Worm (Caenorhabditis elegans) whole organism, L3 larva: ENCODE measurements around the gene lpr-6.

Experiments
- R02D3.7 ChIP-seq: fragments of 150-350 bp; optimal IDR thresholded peaks from 2 replicates; lab custom pipeline; 2014; ENCODE audit warnings: missing biosample characterization, missing genetic modification characterization
- ZK546.5 ChIP-seq: sonication (generic microtip); optimal IDR thresholded peaks from 2 replicates; lab custom pipeline; 2017; ENCODE audit warnings: missing biosample characterization, missing genetic modification characterization
- aly-2 ChIP-seq: fragments of 150-350 bp; optimal IDR thresholded peaks from 2 replicates; lab custom pipeline; 2014; ENCODE audit warnings: missing biosample characterization, missing genetic modification characterization
- ama-1 ChIP-seq: fragments of 150-350 bp; optimal IDR thresholded peaks from 2 replicates; lab custom pipeline; 2018
- ceh-16 ChIP-seq: sonication (generic microtip); optimal IDR thresholded peaks from 2 replicates; lab custom pipeline; 2017; ENCODE audit warnings: missing biosample characterization, missing genetic modification characterization
- ceh-28 ChIP-seq: fragments of 150-350 bp; optimal IDR thresholded peaks from 2 replicates; lab custom pipeline; 2014; ENCODE audit warnings: missing biosample characterization, missing genetic modification reagents, missing genetic modification characterization
- ceh-82 ChIP-seq: fragments of 150-350 bp; optimal IDR thresholded peaks from 2 replicates; lab custom pipeline; 2014; ENCODE audit warnings: missing biosample characterization, missing genetic modification characterization
- ceh-9 ChIP-seq: sonication (generic microtip); optimal IDR thresholded peaks from 2 replicates; lab custom pipeline; 2018; ENCODE audit warnings: missing biosample characterization, missing genetic modification characterization
- daf-12 ChIP-seq: fragments of 150-350 bp; optimal IDR thresholded peaks from 2 replicates; lab custom pipeline; 2014; ENCODE audit warnings: missing biosample characterization, missing genetic modification reagents, missing genetic modification characterization
- egl-27 ChIP-seq: sonication (generic microtip); optimal IDR thresholded peaks from 4 replicates; lab custom pipeline; 2017; ENCODE audit warnings: missing biosample characterization, missing genetic modification reagents, missing genetic modification characterization
- egl-5 ChIP-seq: fragments of 150-350 bp; optimal IDR thresholded peaks from 2 replicates; lab custom pipeline; 2017; ENCODE audit warnings: missing biosample characterization, missing genetic modification reagents, missing genetic modification characterization, inconsistent platforms
- elt-1 ChIP-seq: fragments of 150-350 bp; optimal IDR thresholded peaks from 2 replicates; lab custom pipeline; 2014; ENCODE audit warnings: missing biosample characterization, missing genetic modification characterization
- elt-2 ChIP-seq: sonication (generic microtip); optimal IDR thresholded peaks from 2 replicates; lab custom pipeline; 2016; ENCODE audit warnings: missing genetic modification reagents, mild to moderate bottlenecking, missing genetic modification characterization, missing compliant biosample characterization
- elt-3 ChIP-seq, 3 experiments: fragments of 150-350 bp in 1 of 3; sonication (generic microtip) in 2 of 3; optimal IDR thresholded peaks; 2 replicates in 2 of 3; 4 replicates in 1 of 3; lab custom pipeline; 2014 to 2017; ENCODE audit warnings: missing biosample characterization in 3 of 3, missing genetic modification characterization in 3 of 3
- eor-1 ChIP-seq, 2 experiments: fragments of 150-350 bp; optimal IDR thresholded peaks; 2 replicates each; lab custom pipeline; 2014 to 2018; ENCODE audit warnings: missing biosample characterization in 2 of 2, missing genetic modification characterization in 2 of 2
- fkh-10 ChIP-seq: sonication (generic microtip); optimal IDR thresholded peaks from 2 replicates; lab custom pipeline; 2017; ENCODE audit warnings: missing biosample characterization, missing genetic modification reagents, missing genetic modification characterization
- fkh-2 ChIP-seq: fragments of 150-350 bp; optimal IDR thresholded peaks from 2 replicates; lab custom pipeline; 2014; ENCODE audit warnings: missing biosample characterization, missing genetic modification reagents, missing genetic modification characterization
- fos-1 ChIP-seq: fragments of 150-350 bp; optimal IDR thresholded peaks from 2 replicates; lab custom pipeline; 2014; ENCODE audit warnings: missing biosample characterization, missing genetic modification characterization
- hmg-11 ChIP-seq: sonication (generic microtip); optimal IDR thresholded peaks from 2 replicates; lab custom pipeline; 2016; ENCODE audit warnings: missing genetic modification characterization, missing compliant biosample characterization
- jun-1 ChIP-seq: fragments of 150-350 bp; optimal IDR thresholded peaks from 2 replicates; lab custom pipeline; 2014; ENCODE audit warnings: missing biosample characterization, missing genetic modification reagents, missing genetic modification characterization
- lin-15B ChIP-seq: fragments of 150-350 bp; optimal IDR thresholded peaks from 2 replicates; lab custom pipeline; 2014; ENCODE audit warnings: missing biosample characterization, missing genetic modification characterization
- lin-39 ChIP-seq: fragments of 150-350 bp; optimal IDR thresholded peaks from 2 replicates; lab custom pipeline; 2018; ENCODE audit warnings: missing biosample characterization, missing genetic modification reagents, missing genetic modification characterization
- lsy-12 ChIP-seq: sonication (generic microtip); optimal IDR thresholded peaks from 2 replicates; lab custom pipeline; 2016; ENCODE audit warnings: mild to moderate bottlenecking, missing genetic modification characterization, missing compliant biosample characterization
- mdl-1 ChIP-seq: fragments of 150-350 bp; optimal IDR thresholded peaks from 2 replicates; lab custom pipeline; 2014; ENCODE audit warnings: missing biosample characterization, missing genetic modification characterization
- mml-1 ChIP-seq: fragments of 150-350 bp; sonication (generic microtip); optimal IDR thresholded peaks from 3 replicates; lab custom pipeline; 2014; ENCODE audit warnings: missing biosample characterization, missing genetic modification characterization
- nfya-1 ChIP-seq: sonication (generic microtip); optimal IDR thresholded peaks from 2 replicates; lab custom pipeline; 2017; ENCODE audit warnings: missing genetic modification characterization, mild to moderate bottlenecking, missing compliant biosample characterization, antibody characterized with exemption, moderate library complexity; ENCODE audit not compliant: insufficient read depth
- nhr-11 ChIP-seq: fragments of 150-350 bp; optimal IDR thresholded peaks from 2 replicates; lab custom pipeline; 2014; ENCODE audit warnings: missing biosample characterization, missing genetic modification characterization
- nhr-12 ChIP-seq: fragments of 150-350 bp; optimal IDR thresholded peaks from 2 replicates; lab custom pipeline; 2014; ENCODE audit warnings: missing biosample characterization, missing genetic modification characterization
- nhr-23 ChIP-seq: fragments of 150-350 bp; optimal IDR thresholded peaks from 2 replicates; lab custom pipeline; 2014; ENCODE audit warnings: missing biosample characterization, missing genetic modification reagents, missing genetic modification characterization
- nhr-237 ChIP-seq: fragments of 150-350 bp; optimal IDR thresholded peaks from 2 replicates; lab custom pipeline; 2014; ENCODE audit warnings: missing biosample characterization, missing genetic modification characterization
- nhr-25 ChIP-seq: sonication (generic microtip); optimal IDR thresholded peaks from 2 replicates; lab custom pipeline; 2017; ENCODE audit warnings: missing biosample characterization, missing genetic modification characterization
- nhr-28 ChIP-seq: fragments of 150-350 bp; optimal IDR thresholded peaks from 2 replicates; lab custom pipeline; 2014; ENCODE audit warnings: missing biosample characterization, missing genetic modification characterization
- nhr-43 ChIP-seq: sonication (generic microtip); optimal IDR thresholded peaks from 2 replicates; lab custom pipeline; 2016; ENCODE audit warnings: mild to moderate bottlenecking, missing genetic modification characterization, missing compliant biosample characterization; ENCODE audit not compliant: poor library complexity, severe bottlenecking
- nhr-67 ChIP-seq: fragments of 150-350 bp; optimal IDR thresholded peaks from 2 replicates; lab custom pipeline; 2014; ENCODE audit warnings: missing biosample characterization, missing genetic modification characterization
- nhr-76 ChIP-seq: fragments of 150-350 bp; sonication (generic microtip); optimal IDR thresholded peaks from 5 replicates; lab custom pipeline; 2014; ENCODE audit warnings: missing biosample characterization, missing genetic modification characterization
- nhr-77 ChIP-seq: fragments of 150-350 bp; optimal IDR thresholded peaks from 2 replicates; lab custom pipeline; 2014; ENCODE audit warnings: missing biosample characterization, missing genetic modification characterization
- pha-4 ChIP-seq: fragments of 150-350 bp; optimal IDR thresholded peaks from 2 replicates; lab custom pipeline; 2014; ENCODE audit warnings: missing biosample characterization, missing genetic modification reagents, missing genetic modification characterization
- pqm-1 ChIP-seq: fragments of 150-350 bp; optimal IDR thresholded peaks from 2 replicates; lab custom pipeline; 2017; ENCODE audit warnings: missing biosample characterization, missing genetic modification characterization, inconsistent platforms
- sea-2 ChIP-seq: fragments of 150-350 bp; sonication (generic microtip); optimal IDR thresholded peaks from 4 replicates; lab custom pipeline; 2014; ENCODE audit warnings: missing biosample characterization, missing genetic modification reagents, missing genetic modification characterization
- skn-1 ChIP-seq: fragments of 150-350 bp; optimal IDR thresholded peaks from 2 replicates; lab custom pipeline; 2014; ENCODE audit warnings: missing biosample characterization, missing genetic modification characterization
- snpc-4 ChIP-seq: fragments of 150-350 bp; optimal IDR thresholded peaks from 2 replicates; lab custom pipeline; 2014; ENCODE audit warnings: missing biosample characterization, missing genetic modification characterization
- tbx-2 ChIP-seq: sonication (generic microtip); optimal IDR thresholded peaks from 2 replicates; lab custom pipeline; 2016; ENCODE audit warnings: mild to moderate bottlenecking, missing genetic modification characterization, missing compliant biosample characterization
- unc-39 ChIP-seq: sonication (generic microtip); optimal IDR thresholded peaks from 4 replicates; lab custom pipeline; 2017; ENCODE audit warnings: missing biosample characterization, missing genetic modification characterization
- unc-62 ChIP-seq: fragments of 150-350 bp; sonication (generic microtip); optimal IDR thresholded peaks from 4 replicates; lab custom pipeline; 2014; ENCODE audit warnings: missing biosample characterization, missing genetic modification reagents, missing genetic modification characterization
- zag-1 ChIP-seq: fragments of 150-350 bp; optimal IDR thresholded peaks from 2 replicates; lab custom pipeline; 2014; ENCODE audit warnings: missing biosample characterization, missing genetic modification characterization
- ztf-11 ChIP-seq: fragments of 150-350 bp; optimal IDR thresholded peaks from 2 replicates; lab custom pipeline; 2014; ENCODE audit warnings: missing biosample characterization, missing genetic modification characterization
- ztf-4 ChIP-seq: fragments of 150-350 bp; optimal IDR thresholded peaks from 2 replicates; lab custom pipeline; 2014; ENCODE audit warnings: missing biosample characterization, missing genetic modification characterization

lpr-6 gene

ce11 chrX:11093985-11094593 lies 34.3 kb downstream of the lpr-6 start (continued):
- TF ChIP-seq fkh-10 (GFP tag; lab: Kevin White, UChicago) (peak; percentile 98), ceh-9 (peak; percentile 97), nhr-237 (peak; percentile 100), ceh-28 (tag; lab: Kevin White, UChicago) (peak; percentile 100), skn-1 (tag; lab: Kevin White, UChicago) (peak; percentile 98), unc-62 (GFP tag; lab: Kevin White, UChicago) (peak; percentile 99), pqm-1 (tag; lab: Kevin White, UChicago) (peak; percentile 92), ceh-82 (tag; lab: Kevin White, UChicago) (peak; percentile 100), nhr-11 (tag; lab: Kevin White, UChicago) (peak; percentile 99), R02D3.7 (tag; lab: Kevin White, UChicago) (peak; percentile 97), elt-1 (peak; percentile 75), snpc-4 (tag; lab: Kevin White, UChicago) (peak; percentile 95), sea-2 (GFP tag; lab: Kevin White, UChicago) (peak; percentile 32), nhr-67 (peak; percentile 77), nhr-77 (tag; lab: Kevin White, UChicago) (peak; percentile 100), daf-12 (tag; lab: Kevin White, UChicago) (peak; percentile 100), ama-1 (lab: Kevin White, UChicago) (no peak), eor-1 (tag; optimal IDR thresholded peaks at IDR 0.05; lab: Kevin White, UChicago) (peak in 1 of 2 experiments; percentile 87), ztf-4 (tag; lab: Kevin White, UChicago) (peak; percentile 94), nhr-28 (tag; lab: Kevin White, UChicago) (peak; percentile 99), egl-5 (tag; lab: Kevin White, UChicago) (peak; percentile 100)

- TF ChIP-seq nhr-28 (tag; lab: Kevin White, UChicago) (no peak), nhr-12 (no peak), elt-3 (tag; optimal IDR thresholded peaks at IDR 0.05; lab: Kevin White, UChicago) (peak in 1 of 3 experiments; percentile 58), nhr-23 (tag; lab: Kevin White, UChicago) (peak; percentile 61), elt-2 (peak; percentile 46), ceh-28 (tag; lab: Kevin White, UChicago) (peak; percentile 67), lin-15B (tag; lab: Kevin White, UChicago) (peak; percentile 16), pha-4 (peak; percentile 47), nhr-76 (no peak), pqm-1 (tag; lab: Kevin White, UChicago) (peak; percentile 19), daf-12 (tag; lab: Kevin White, UChicago) (no peak), ceh-9 (no peak), nhr-11 (tag; lab: Kevin White, UChicago) (no peak), hmg-11 (tag; lab: Kevin White, UChicago) (peak; percentile 92), elt-1 (no peak), aly-2 (tag; lab: Kevin White, UChicago) (no peak), lin-39 (tag; lab: Kevin White, UChicago) (peak; percentile 76), ztf-11 (no peak), nhr-77 (tag; lab: Kevin White, UChicago) (peak; percentile 63), jun-1 (tag; lab: Kevin White, UChicago) (peak; percentile 69), unc-39 (tag; lab: Kevin White, UChicago) (no peak), nhr-43 (tag; lab: Kevin White, UChicago) (peak; percentile 92), unc-62 (GFP tag; lab: Kevin White, UChicago) (no peak), tbx-2 (tag; lab: Kevin White, UChicago) (peak; percentile 92), fkh-10 (GFP tag; lab: Kevin White, UChicago) (no peak), nhr-25 (tag; lab: Kevin White, UChicago) (peak; percentile 69), egl-27 (tag; lab: Kevin White, UChicago) (peak; percentile 6), zag-1 (tag; lab: Kevin White, UChicago) (no peak), mml-1 (tag; lab: Kevin White, UChicago) (no peak), ztf-4 (tag; lab: Kevin White, UChicago) (peak; percentile 26), nfya-1 (peak; percentile 66), ama-1 (lab: Kevin White, UChicago) (no peak), nhr-67 (no peak), R02D3.7 (tag; lab: Kevin White, UChicago) (peak; percentile 30), egl-5 (tag; lab: Kevin White, UChicago) (peak; percentile 70), ceh-16 (tag; lab: Kevin White, UChicago) (no peak), fkh-2 (tag; lab: Kevin White, UChicago) (no peak), lsy-12 (tag; lab: Kevin White, UChicago) (peak; percentile 87), eor-1 (tag; optimal IDR thresholded peaks at IDR 0.05; lab: Kevin White, UChicago) (no peak), skn-1 (tag; lab: Kevin White, UChicago) (peak; percentile 65), nhr-237 (no peak), ceh-82 (tag; lab: Kevin White, UChicago) (peak; percentile 80), ZK546.5 (tag; lab: Kevin White, UChicago) (no peak), fos-1 (peak; percentile 2), sea-2 (GFP tag; lab: Kevin White, UChicago) (no peak), mdl-1 (tag; lab: Kevin White, UChicago) (no peak), snpc-4 (tag; lab: Kevin White, UChicago) (no peak)
Observed at ce11 chrX:11095480-11095879, 35.7 kb downstream of the lpr-6 start.
